Worm (Caenorhabditis elegans) whole organism, young adult: ENCODE data around the gene D1086.12.
A peak's percentile ranks its signal among the peaks of the same experiment; 100 is the strongest.

ENCODE experiments used
- B0336.3 ChIP-seq: fragments of 200-800 bp; sonication (Bioruptor generic); IDR thresholded peaks from 2 replicates; pipeline ENCODE4 v1.3.6; 2022; ENCODE audit warnings: missing genetic modification characterization, missing compliant biosample characterization
- D2030.7 ChIP-seq: fragments of 200-800 bp; sonication (Bioruptor generic); IDR thresholded peaks from 2 replicates; pipeline ENCODE4 v1.3.6; 2022; ENCODE audit warnings: missing genetic modification reagents, missing genetic modification characterization, missing compliant biosample characterization
- F39B2.1 ChIP-seq: fragments of 200-800 bp; sonication (Bioruptor generic); IDR thresholded peaks from 2 replicates; pipeline ENCODE4 v1.3.6; 2022; ENCODE audit warnings: missing genetic modification reagents, missing genetic modification characterization, missing compliant biosample characterization
- Y67H2A.10 ChIP-seq: fragments of 200-800 bp; sonication (Bioruptor generic); conservative IDR thresholded peaks from 2 replicates; pipeline ENCODE4 v1.3.6; 2022; ENCODE audit warnings: missing genetic modification reagents, missing genetic modification characterization, missing compliant biosample characterization
- aptf-3 ChIP-seq: fragments of 200-800 bp; sonication (Bioruptor generic); IDR thresholded peaks from 2 replicates; pipeline ENCODE4 v1.3.6; 2022; ENCODE audit warnings: missing genetic modification characterization, missing compliant biosample characterization
- attf-3 ChIP-seq: fragments of 200-800 bp; sonication (Bioruptor generic); conservative IDR thresholded peaks from 2 replicates; pipeline ENCODE4 v1.3.6; 2022; ENCODE audit warnings: missing genetic modification reagents, missing genetic modification characterization, missing compliant biosample characterization
- bed-1 ChIP-seq: fragments of 200-800 bp; sonication (Bioruptor generic); IDR thresholded peaks from 2 replicates; pipeline ENCODE4 v1.3.6; 2022; ENCODE audit warnings: missing genetic modification reagents, missing genetic modification characterization, missing compliant biosample characterization
- ccch-3 ChIP-seq: fragments of 200-800 bp; sonication (Bioruptor generic); optimal IDR thresholded peaks from 2 replicates; lab custom pipeline; 2018; ENCODE audit warnings: mild to moderate bottlenecking, missing genetic modification characterization, missing compliant biosample characterization
- ceh-100 ChIP-seq: fragments of 200-800 bp; sonication (Bioruptor generic); IDR thresholded peaks from 2 replicates; pipeline ENCODE4 v1.3.6; 2022; ENCODE audit warnings: missing genetic modification reagents, missing genetic modification characterization, missing compliant biosample characterization
- chd-7 ChIP-seq: sonication (generic microtip); optimal IDR thresholded peaks from 2 replicates; lab custom pipeline; 2016; ENCODE audit warnings: mild to moderate bottlenecking, missing genetic modification characterization, moderate library complexity, missing compliant biosample characterization
- dox-1 ChIP-seq: fragments of 200-800 bp; sonication (Bioruptor generic); IDR thresholded peaks from 2 replicates; pipeline ENCODE4 v1.3.6; 2022; ENCODE audit warnings: missing genetic modification reagents, missing genetic modification characterization, missing compliant biosample characterization
- efl-1 ChIP-seq: fragments of 150-350 bp; optimal IDR thresholded peaks from 2 replicates; lab custom pipeline; 2014; ENCODE audit warnings: missing biosample characterization, missing genetic modification reagents, missing genetic modification characterization
- ekl-4 ChIP-seq: fragments of 200-800 bp; sonication (Bioruptor generic); IDR thresholded peaks from 2 replicates; pipeline ENCODE4 v1.3.6; 2022; ENCODE audit warnings: missing genetic modification reagents, missing genetic modification characterization, missing compliant biosample characterization
- fkh-3 ChIP-seq: sonication (generic microtip); optimal IDR thresholded peaks from 2 replicates; lab custom pipeline; 2016; ENCODE audit warnings: mild to moderate bottlenecking, missing genetic modification characterization, missing compliant biosample characterization
- gei-17 ChIP-seq: fragments of 200-800 bp; sonication (Bioruptor generic); optimal IDR thresholded peaks from 2 replicates; lab custom pipeline; 2018; ENCODE audit warnings: mild to moderate bottlenecking, missing genetic modification characterization, missing compliant biosample characterization
- let-607 ChIP-seq, 2 experiments: fragments of 200-800 bp in 1 of 2; sonication (Bioruptor generic) in 1 of 2; sonication (generic microtip) in 1 of 2; optimal IDR thresholded peaks; 2 replicates each; lab custom pipeline; 2016 to 2018; ENCODE audit warnings: mild to moderate bottlenecking in 2 of 2, missing compliant biosample characterization in 2 of 2, missing genetic modification characterization in 2 of 2, moderate library complexity in 2 of 2, missing genotype in 1 of 2
- lsy-27 ChIP-seq: sonication (generic microtip); optimal IDR thresholded peaks from 2 replicates; lab custom pipeline; 2017; ENCODE audit warnings: missing genetic modification characterization, mild to moderate bottlenecking, missing compliant biosample characterization, antibody characterized with exemption, missing genotype, borderline replicate concordance; ENCODE audit not compliant: insufficient read depth
- madf-10 ChIP-seq: sonication (generic microtip); optimal IDR thresholded peaks from 2 replicates; lab custom pipeline; 2016; ENCODE audit warnings: mild to moderate bottlenecking, missing genetic modification characterization, missing compliant biosample characterization
- madf-3 ChIP-seq: fragments of 200-800 bp; sonication (Bioruptor generic); IDR thresholded peaks from 2 replicates; pipeline ENCODE4 v1.3.6; 2022; ENCODE audit warnings: missing genetic modification reagents, missing genetic modification characterization, missing compliant biosample characterization
- mes-4 ChIP-seq: sonication (generic microtip); optimal IDR thresholded peaks from 2 replicates; lab custom pipeline; 2016; ENCODE audit warnings: missing genotype, missing genetic modification characterization, missing compliant biosample characterization
- nfya-2 ChIP-seq: fragments of 200-800 bp; sonication (Bioruptor generic); IDR thresholded peaks from 2 replicates; pipeline ENCODE4 v1.3.6; 2022; ENCODE audit warnings: missing genetic modification reagents, missing genetic modification characterization, missing compliant biosample characterization
- nhr-27 ChIP-seq: fragments of 200-800 bp; sonication (Bioruptor generic); optimal IDR thresholded peaks from 2 replicates; lab custom pipeline; 2018; ENCODE audit warnings: mild to moderate bottlenecking, missing genetic modification characterization, moderate library complexity, missing compliant biosample characterization
- pbrm-1 ChIP-seq: fragments of 200-800 bp; sonication (Bioruptor generic); IDR thresholded peaks from 2 replicates; pipeline ENCODE4 v1.3.6; 2022; ENCODE audit warnings: missing genetic modification reagents, missing genetic modification characterization, missing compliant biosample characterization
- pha-4 ChIP-seq: fragments of 150-350 bp; sonication (generic microtip); optimal IDR thresholded peaks from 2 replicates; lab custom pipeline; 2014; ENCODE audit warnings: missing biosample characterization, missing genetic modification reagents, missing genetic modification characterization
- repo-1 ChIP-seq: sonication (generic microtip); optimal IDR thresholded peaks from 2 replicates; lab custom pipeline; 2017; ENCODE audit warnings: mild to moderate bottlenecking, missing genetic modification characterization, missing compliant biosample characterization
- rpc-1 ChIP-seq, 2 experiments: fragments of 150-350 bp in 1 of 2; sonication (generic microtip) in 1 of 2; optimal IDR thresholded peaks; 2 replicates each; lab custom pipeline; 2014 to 2018; ENCODE audit warnings: missing biosample characterization in 1 of 2, missing genetic modification characterization in 1 of 2, missing genetic modification reagents in 1 of 2, missing genotype in 1 of 2
- snpc-1.1 ChIP-seq: sonication (generic microtip); optimal IDR thresholded peaks from 2 replicates; lab custom pipeline; 2017; ENCODE audit warnings: missing genetic modification characterization, mild to moderate bottlenecking, missing compliant biosample characterization, antibody characterized with exemption, moderate library complexity, missing genotype, missing genetic modification reagents; ENCODE audit not compliant: insufficient read depth
- snpc-1.3 ChIP-seq: sonication (generic microtip); optimal IDR thresholded peaks from 2 replicates; lab custom pipeline; 2017; ENCODE audit warnings: missing genetic modification characterization, mild to moderate bottlenecking, missing compliant biosample characterization, antibody characterized with exemption, moderate library complexity, missing genotype, missing genetic modification reagents; ENCODE audit not compliant: insufficient read depth
- snpc-4 ChIP-seq, 5 experiments: fragments of 150-350 bp in 1 of 5; sonication (generic microtip) in 4 of 5; optimal IDR thresholded peaks; 2 replicates each; lab custom pipeline; 2014 to 2018; ENCODE audit warnings: missing genetic modification characterization in 5 of 5, missing biosample characterization in 3 of 5, antibody characterized with exemption in 2 of 5, mild to moderate bottlenecking in 2 of 5, missing compliant biosample characterization in 2 of 5, missing genotype in 2 of 5, moderate library complexity in 2 of 5, missing genetic modification reagents in 1 of 5
- unc-62 ChIP-seq: fragments of 150-350 bp; optimal IDR thresholded peaks from 2 replicates; lab custom pipeline; 2014; ENCODE audit warnings: missing biosample characterization, missing genetic modification reagents, missing genetic modification characterization
- ztf-22 ChIP-seq: fragments of 200-800 bp; sonication (Bioruptor generic); optimal IDR thresholded peaks from 2 replicates; lab custom pipeline; 2018; ENCODE audit warnings: mild to moderate bottlenecking, missing genetic modification characterization, moderate library complexity, missing compliant biosample characterization
- ztf-28 ChIP-seq: fragments of 200-800 bp; sonication (Bioruptor generic); IDR thresholded peaks from 2 replicates; pipeline ENCODE4 v1.3.6; 2022; ENCODE audit warnings: missing genetic modification reagents, missing genetic modification characterization, missing compliant biosample characterization

Gene D1086.12

ce11 chrV:14097358-14097757, 3.6 kb upstream of the D1086.12 start:
- TF ChIP-seq pha-4 (tag; lab: Kevin White, UChicago) (no peak), nhr-27 (tag; lab: Kevin White, UChicago) (no peak), ceh-100 (GFP tag; lab: Robert Waterston, UW) (no peak), mes-4 (no peak), madf-3 (GFP tag; lab: Robert Waterston, UW) (no peak), attf-3 (GFP tag; lab: Robert Waterston, UW) (no peak), rpc-1 (optimal IDR thresholded peaks at IDR 0.05; lab: Kevin White, UChicago) (no peak), rpc-1 (tag; optimal IDR thresholded peaks at IDR 0.05; lab: Kevin White, UChicago) (no peak), ekl-4 (GFP tag; lab: Robert Waterston, UW) (no peak), let-607 (tag; optimal IDR thresholded peaks at IDR 0.05; lab: Kevin White, UChicago) (no peak), fkh-3 (tag; lab: Kevin White, UChicago) (no peak), snpc-1.1 (tag; lab: Kevin White, UChicago) (peak; percentile 78), snpc-1.3 (tag; lab: Kevin White, UChicago) (no peak), snpc-4 (GFP tag; optimal IDR thresholded peaks at IDR 0.05; lab: Kevin White, UChicago) (peak; percentile 10), snpc-4 (tag; optimal IDR thresholded peaks at IDR 0.05; lab: Kevin White, UChicago) (peak in 2 of 4 experiments; percentile 77 to 79), aptf-3 (GFP tag; lab: Robert Waterston, UW) (no peak), nfya-2 (GFP tag; lab: Robert Waterston, UW) (no peak), repo-1 (tag; lab: Kevin White, UChicago) (no peak), unc-62 (GFP tag; lab: Kevin White, UChicago) (no peak)
- TF ChIP-seq, all 124 proteins: peak for 2

DNA sequence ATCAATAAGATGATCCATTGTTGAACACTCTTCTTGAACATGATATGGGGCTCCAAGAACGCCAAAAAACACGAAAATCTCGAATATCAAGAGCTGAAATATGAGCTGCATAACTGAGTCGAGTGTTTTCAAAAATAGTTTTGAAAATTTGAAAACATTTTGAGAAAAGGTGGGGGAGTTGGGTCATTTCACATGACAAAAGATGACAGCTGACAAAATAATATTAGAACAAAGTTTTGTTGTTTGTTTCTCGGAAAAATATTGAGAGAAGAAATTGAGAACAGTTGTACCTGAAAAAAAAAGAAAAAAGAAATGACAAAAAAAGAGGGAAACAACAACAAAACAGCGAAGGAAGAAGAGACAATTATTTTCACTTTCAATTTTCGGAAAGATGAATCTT, 2.5 kb upstream of the D1086.12 start, which contains the start of the genes D1086.2 and D1086.1:
TSS of gene D1086.2 (minus strand) at position 150 of the 400 bp plus-strand sequence.
TSS of gene D1086.1 (plus strand) at position 340 of the 400 bp plus-strand sequence.
- TF ChIP-seq F39B2.1 (GFP tag; lab: Robert Waterston, UW) (no peak), lsy-27 (tag; lab: Kevin White, UChicago) (no peak), B0336.3 (GFP tag; lab: Robert Waterston, UW) (no peak), aptf-3 (GFP tag; lab: Robert Waterston, UW) (no peak)

DNA sequence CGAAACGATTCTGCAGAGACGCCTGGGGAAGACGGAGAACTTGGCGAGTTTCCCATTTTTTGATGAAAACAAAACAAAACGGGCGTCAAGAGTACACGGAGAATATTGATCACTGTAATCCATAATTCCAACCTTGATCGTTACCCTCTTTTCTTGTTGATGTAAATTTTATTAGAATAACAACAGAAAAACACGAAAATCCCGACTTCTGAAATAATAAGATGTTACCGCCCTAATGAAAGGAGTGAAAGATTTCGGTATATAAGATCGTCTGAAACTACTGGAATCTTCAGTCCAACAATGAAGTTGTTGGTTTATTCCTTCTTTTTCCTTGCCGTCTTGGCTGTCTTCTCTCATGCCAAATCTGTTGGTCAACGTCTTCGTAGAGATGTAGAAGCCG, 3.0 kb downstream of the D1086.12 start, which contains the start of gene D1086.9:
TSS of gene D1086.9 (plus strand) at position 301 of the 400 bp plus-strand sequence.
- no peak for TF ChIP-seq ceh-100 (GFP tag; lab: Robert Waterston, UW)
- no peak for TF ChIP-seq pbrm-1 (GFP tag; lab: Robert Waterston, UW)
- TF ChIP-seq efl-1 (GFP tag; lab: Kevin White, UChicago), result no peak
- no peak for TF ChIP-seq dox-1 (GFP tag; lab: Robert Waterston, UW)
- no peak for TF ChIP-seq D2030.7 (GFP tag; lab: Robert Waterston, UW)
- no peak for TF ChIP-seq mes-4
- no peak for TF ChIP-seq ztf-28
- no peak for TF ChIP-seq gei-17 (GFP tag; lab: Kevin White, UChicago)
- no peak for TF ChIP-seq ztf-22 (GFP tag; lab: Kevin White, UChicago)
- TF ChIP-seq chd-7 (tag; lab: Kevin White, UChicago), result no peak
- TF ChIP-seq bed-1, result no peak
- no peak for TF ChIP-seq fkh-3 (tag; lab: Kevin White, UChicago)
- no peak for TF ChIP-seq madf-10
- TF ChIP-seq ccch-3, result no peak
- no peak for TF ChIP-seq Y67H2A.10 (GFP tag; lab: Robert Waterston, UW)
